Worm (Caenorhabditis elegans): Measurements from ENCODE around the gene grl-8.

- TF ChIP-seq unc-62 (GFP tag; optimal IDR thresholded peaks at IDR 0.05) = no peak
- TF ChIP-seq blmp-1 (tag; optimal IDR thresholded peaks at IDR 0.05) = no peak
- TF ChIP-seq ztf-11 (tag; optimal IDR thresholded peaks at IDR 0.05) = no peak
- no peak for TF ChIP-seq lsy-2 (tag; optimal IDR thresholded peaks at IDR 0.05)
- TF ChIP-seq elt-1 (tag; optimal IDR thresholded peaks at IDR 0.05; ENCODE audit: borderline replicate concordance, insufficient read depth) = no peak
- TF ChIP-seq nhr-76 (tag; optimal IDR thresholded peaks at IDR 0.05) = no peak
- no peak for TF ChIP-seq nhr-237 (tag; optimal IDR thresholded peaks at IDR 0.05)
- no peak for TF ChIP-seq ces-1 (GFP tag; optimal IDR thresholded peaks at IDR 0.05)
- no peak for TF ChIP-seq lin-13 (tag; optimal IDR thresholded peaks at IDR 0.05)
- no peak for TF ChIP-seq mep-1 (tag; optimal IDR thresholded peaks at IDR 0.05)
- TF ChIP-seq bed-3 (GFP tag; optimal IDR thresholded peaks at IDR 0.05) = no peak
Observed at ce11 chrV:6769440-6769839, 36.5 kb upstream of the grl-8 start.
